Worm (Caenorhabditis elegans): Measurements from ENCODE around the gene kap-1.
A peak's percentile ranks its signal among the peaks of the same experiment; 100 is the strongest.

Gene kap-1

ce11 chrIII:7338009-7338408 is 626 bp upstream of the kap-1 start:
- TF ChIP-seq ceh-82 (tag; optimal IDR thresholded peaks at IDR 0.05) (no peak), nfya-1 (tag; optimal IDR thresholded peaks at IDR 0.05; ENCODE audit: insufficient read depth) (no peak), elt-1 (tag; optimal IDR thresholded peaks at IDR 0.05) (no peak), ama-1 (optimal IDR thresholded peaks at IDR 0.05) (peak; percentile 53), lsy-12 (tag; optimal IDR thresholded peaks at IDR 0.05) (no peak), ceh-16 (tag; optimal IDR thresholded peaks at IDR 0.05) (no peak)

ce11 chrIII:7339138-7339537 is 503 bp downstream of the kap-1 start:
- no peak for TF ChIP-seq unc-62 (GFP tag; optimal IDR thresholded peaks at IDR 0.05)
- TF ChIP-seq ceh-82 (tag; optimal IDR thresholded peaks at IDR 0.05): no peak
- TF ChIP-seq nhr-43 (tag; optimal IDR thresholded peaks at IDR 0.05; ENCODE audit: poor library complexity, severe bottlenecking): no peak
- TF ChIP-seq nhr-23 (tag; optimal IDR thresholded peaks at IDR 0.05): no peak
- TF ChIP-seq egl-27 (tag; optimal IDR thresholded peaks at IDR 0.05): no peak
- no peak for TF ChIP-seq ama-1 (optimal IDR thresholded peaks at IDR 0.05)
- no peak for TF ChIP-seq nhr-76 (tag; optimal IDR thresholded peaks at IDR 0.05)
- no peak for TF ChIP-seq tbx-2 (tag; optimal IDR thresholded peaks at IDR 0.05)
- TF ChIP-seq pqm-1 (tag; optimal IDR thresholded peaks at IDR 0.05): no peak
- no peak for TF ChIP-seq pha-4 (tag; optimal IDR thresholded peaks at IDR 0.05)
- TF ChIP-seq fos-1 (tag; optimal IDR thresholded peaks at IDR 0.05): no peak
- no peak for TF ChIP-seq nfya-1 (tag; optimal IDR thresholded peaks at IDR 0.05; ENCODE audit: insufficient read depth)
- no peak for TF ChIP-seq lsy-12 (tag; optimal IDR thresholded peaks at IDR 0.05)
- TF ChIP-seq nhr-77 (tag; optimal IDR thresholded peaks at IDR 0.05): no peak
- no peak for TF ChIP-seq ceh-9 (tag; optimal IDR thresholded peaks at IDR 0.05)

ce11 chrIII:7343389-7343788 is 4.8 kb downstream of the kap-1 start, which contains the start of gene F08F8.6:
F08F8.6 (plus strand) TSS chrIII:7343689.
- no peak for TF ChIP-seq nhr-43 (tag; optimal IDR thresholded peaks at IDR 0.05; ENCODE audit: poor library complexity, severe bottlenecking)
- no peak for TF ChIP-seq ZK546.5 (tag; optimal IDR thresholded peaks at IDR 0.05)
- no peak for TF ChIP-seq unc-62 (GFP tag; optimal IDR thresholded peaks at IDR 0.05)
- TF ChIP-seq ceh-16 (tag; optimal IDR thresholded peaks at IDR 0.05): no peak
- TF ChIP-seq elt-2 (tag; optimal IDR thresholded peaks at IDR 0.05): no peak
- no peak for TF ChIP-seq zag-1 (tag; optimal IDR thresholded peaks at IDR 0.05)
- no peak for TF ChIP-seq sea-2 (GFP tag; optimal IDR thresholded peaks at IDR 0.05)
- no peak for TF ChIP-seq hmg-11 (tag; optimal IDR thresholded peaks at IDR 0.05)
- TF ChIP-seq tbx-2 (tag; optimal IDR thresholded peaks at IDR 0.05): no peak
- TF ChIP-seq unc-39 (tag; optimal IDR thresholded peaks at IDR 0.05): no peak
- no peak for TF ChIP-seq aly-2 (tag; optimal IDR thresholded peaks at IDR 0.05)
- no peak for TF ChIP-seq nhr-67 (tag; optimal IDR thresholded peaks at IDR 0.05)
- TF ChIP-seq pha-4 (tag; optimal IDR thresholded peaks at IDR 0.05): no peak

- no peak for TF ChIP-seq nfya-1 (tag; optimal IDR thresholded peaks at IDR 0.05; ENCODE audit: insufficient read depth)
- no peak for TF ChIP-seq skn-1 (tag; optimal IDR thresholded peaks at IDR 0.05)
- TF ChIP-seq nhr-67 (tag; optimal IDR thresholded peaks at IDR 0.05): no peak
- no peak for TF ChIP-seq mdl-1 (tag; optimal IDR thresholded peaks at IDR 0.05)
- no peak for TF ChIP-seq jun-1 (tag; optimal IDR thresholded peaks at IDR 0.05)
- no peak for TF ChIP-seq nhr-76 (tag; optimal IDR thresholded peaks at IDR 0.05)
- no peak for TF ChIP-seq nhr-11 (tag; optimal IDR thresholded peaks at IDR 0.05)
- no peak for TF ChIP-seq daf-12 (tag; optimal IDR thresholded peaks at IDR 0.05)
- no peak for TF ChIP-seq eor-1 (tag; optimal IDR thresholded peaks at IDR 0.05)
- no peak for TF ChIP-seq ZK546.5 (tag; optimal IDR thresholded peaks at IDR 0.05)
- no peak for TF ChIP-seq nhr-28 (tag; optimal IDR thresholded peaks at IDR 0.05)
- no peak for TF ChIP-seq nhr-237 (tag; optimal IDR thresholded peaks at IDR 0.05)
- no peak for TF ChIP-seq nhr-23 (tag; optimal IDR thresholded peaks at IDR 0.05)
- no peak for TF ChIP-seq elt-2 (tag; optimal IDR thresholded peaks at IDR 0.05)
- no peak for TF ChIP-seq ama-1 (optimal IDR thresholded peaks at IDR 0.05)
- TF ChIP-seq lsy-12 (tag; optimal IDR thresholded peaks at IDR 0.05): no peak
- TF ChIP-seq pqm-1 (tag; optimal IDR thresholded peaks at IDR 0.05): no peak
- no peak for TF ChIP-seq snpc-4 (tag; optimal IDR thresholded peaks at IDR 0.05)
These were observed 8.4 kb downstream of the kap-1 start, which contains the start of gene F08F8.7 for ce11 chrIII:7347049-7347448. F08F8.7 (minus strand) TSS chrIII:7347149.

ce11 chrIII:7349075-7349474 is 10.4 kb downstream of the kap-1 start, which contains the start of gene gos-28:
gos-28 (minus strand) TSS chrIII:7349175.
- TF ChIP-seq zag-1 (tag; optimal IDR thresholded peaks at IDR 0.05): no peak
- TF ChIP-seq pha-4 (tag; optimal IDR thresholded peaks at IDR 0.05): no peak

Measured in whole organism, L3 larva.